Worm (Caenorhabditis elegans) whole organism, late embryonic: ENCODE measurements around the gene Y37H2A.18.

Source experiments
- C08G9.2 ChIP-seq: sonication (generic microtip); optimal IDR thresholded peaks from 2 replicates; lab custom pipeline; 2016; ENCODE audit warnings: mild to moderate bottlenecking, missing genetic modification characterization, moderate library complexity, missing compliant biosample characterization
- C38D4.7 ChIP-seq: fragments of 200-800 bp; sonication (Bioruptor generic); optimal IDR thresholded peaks from 2 replicates; lab custom pipeline; 2018; ENCODE audit warnings: mild to moderate bottlenecking, missing genetic modification characterization, moderate library complexity, missing compliant biosample characterization
- Y22D7AL.16 ChIP-seq: sonication (generic microtip); optimal IDR thresholded peaks from 2 replicates; lab custom pipeline; 2016; ENCODE audit warnings: missing genetic modification characterization, missing compliant biosample characterization
- ahr-1 ChIP-seq: sonication (generic microtip); optimal IDR thresholded peaks from 2 replicates; lab custom pipeline; 2016; ENCODE audit warnings: missing genetic modification characterization, missing compliant biosample characterization
- ceh-18 ChIP-seq: sonication (generic microtip); optimal IDR thresholded peaks from 2 replicates; lab custom pipeline; 2016; ENCODE audit warnings: missing genetic modification characterization, missing compliant biosample characterization
- ceh-19 ChIP-seq: fragments of 200-800 bp; sonication (Bioruptor generic); optimal IDR thresholded peaks from 2 replicates; lab custom pipeline; 2018; ENCODE audit warnings: mild to moderate bottlenecking, missing genetic modification characterization, missing compliant biosample characterization
- ceh-2 ChIP-seq: sonication (generic microtip); optimal IDR thresholded peaks from 2 replicates; lab custom pipeline; 2016; ENCODE audit warnings: missing genotype, missing genetic modification characterization, missing compliant biosample characterization
- ceh-24 ChIP-seq: sonication (generic microtip); optimal IDR thresholded peaks from 2 replicates; lab custom pipeline; 2016; ENCODE audit warnings: mild to moderate bottlenecking, missing genetic modification characterization, missing compliant biosample characterization
- ceh-30 ChIP-seq: fragments of 150-350 bp; optimal IDR thresholded peaks from 2 replicates; lab custom pipeline; 2014; ENCODE audit warnings: missing biosample characterization, missing genetic modification characterization
- ceh-45 ChIP-seq: fragments of 200-800 bp; sonication (Bioruptor generic); IDR thresholded peaks from 2 replicates; pipeline ENCODE4 v1.3.6; 2022; ENCODE audit warnings: missing genetic modification reagents, missing genetic modification characterization, missing compliant biosample characterization
- ceh-6 ChIP-seq: fragments of 200-800 bp; sonication (Bioruptor generic); optimal IDR thresholded peaks from 2 replicates; lab custom pipeline; 2018; ENCODE audit warnings: mild to moderate bottlenecking, missing genetic modification characterization, missing compliant biosample characterization
- ceh-9 ChIP-seq: sonication (generic microtip); optimal IDR thresholded peaks from 2 replicates; lab custom pipeline; 2016; ENCODE audit warnings: mild to moderate bottlenecking, missing genetic modification characterization, inconsistent platforms, missing compliant biosample characterization
- fax-1 ChIP-seq: sonication (generic microtip); optimal IDR thresholded peaks from 2 replicates; lab custom pipeline; 2016; ENCODE audit warnings: missing genotype, missing genetic modification characterization, missing compliant biosample characterization
- fkh-6 ChIP-seq: sonication (generic microtip); optimal IDR thresholded peaks from 2 replicates; lab custom pipeline; 2016; ENCODE audit warnings: missing genetic modification characterization, missing compliant biosample characterization
- hlh-15 ChIP-seq: sonication (generic microtip); optimal IDR thresholded peaks from 2 replicates; lab custom pipeline; 2016; ENCODE audit warnings: missing genetic modification characterization, missing compliant biosample characterization
- hlh-6 ChIP-seq: sonication (generic microtip); optimal IDR thresholded peaks from 2 replicates; lab custom pipeline; 2016; ENCODE audit warnings: missing genotype, missing genetic modification characterization, missing compliant biosample characterization
- hlh-8 ChIP-seq: sonication (generic microtip); optimal IDR thresholded peaks from 2 replicates; lab custom pipeline; 2016; ENCODE audit warnings: missing genotype, missing genetic modification characterization, missing compliant biosample characterization
- lim-6 ChIP-seq: sonication (generic microtip); optimal IDR thresholded peaks from 2 replicates; lab custom pipeline; 2016; ENCODE audit warnings: missing genetic modification characterization, missing compliant biosample characterization
- lin-11 ChIP-seq: fragments of 200-800 bp; sonication (Bioruptor generic); optimal IDR thresholded peaks from 2 replicates; lab custom pipeline; 2018; ENCODE audit warnings: mild to moderate bottlenecking, missing genetic modification characterization, missing compliant biosample characterization
- madf-2 ChIP-seq: sonication (generic microtip); optimal IDR thresholded peaks from 2 replicates; lab custom pipeline; 2017; ENCODE audit warnings: missing genetic modification characterization, missing compliant biosample characterization
- nfya-1 ChIP-seq: sonication (generic microtip); optimal IDR thresholded peaks from 2 replicates; lab custom pipeline; 2017; ENCODE audit warnings: missing genetic modification characterization, mild to moderate bottlenecking, missing compliant biosample characterization, antibody characterized with exemption, moderate library complexity
- npax-4 ChIP-seq: sonication (generic microtip); optimal IDR thresholded peaks from 2 replicates; lab custom pipeline; 2016; ENCODE audit warnings: missing genetic modification characterization, missing compliant biosample characterization
- pax-1 ChIP-seq: fragments of 150-350 bp; optimal IDR thresholded peaks from 2 replicates; lab custom pipeline; 2014; ENCODE audit warnings: missing biosample characterization, missing genetic modification characterization
- pha-2 ChIP-seq: sonication (generic microtip); optimal IDR thresholded peaks from 2 replicates; lab custom pipeline; 2017; ENCODE audit warnings: mild to moderate bottlenecking, missing genetic modification characterization, missing compliant biosample characterization
- pha-4 ChIP-seq: fragments of 150-350 bp; optimal IDR thresholded peaks from 2 replicates; lab custom pipeline; 2018; ENCODE audit warnings: missing biosample characterization, missing genetic modification reagents, missing genetic modification characterization
- pqm-1 ChIP-seq: sonication (generic microtip); optimal IDR thresholded peaks from 2 replicates; lab custom pipeline; 2016; ENCODE audit warnings: missing genetic modification characterization, missing compliant biosample characterization
- pros-1 ChIP-seq: fragments of 150-350 bp; optimal IDR thresholded peaks from 2 replicates; lab custom pipeline; 2014; ENCODE audit warnings: missing biosample characterization, missing genetic modification reagents, missing genetic modification characterization
- ref-2 ChIP-seq: sonication (generic microtip); optimal IDR thresholded peaks from 2 replicates; lab custom pipeline; 2016; ENCODE audit warnings: missing genetic modification characterization, missing compliant biosample characterization
- sdc-2 ChIP-seq: sonication (generic microtip); optimal IDR thresholded peaks from 2 replicates; lab custom pipeline; 2016; ENCODE audit warnings: missing genotype, missing genetic modification characterization, missing compliant biosample characterization
- tbx-2 ChIP-seq: sonication (generic microtip); optimal IDR thresholded peaks from 2 replicates; lab custom pipeline; 2016; ENCODE audit warnings: missing genetic modification characterization, missing compliant biosample characterization
- ttx-3 ChIP-seq: sonication (generic microtip); optimal IDR thresholded peaks from 2 replicates; lab custom pipeline; 2016; ENCODE audit warnings: missing genetic modification reagents, missing genetic modification characterization, missing compliant biosample characterization
- unc-55 ChIP-seq: sonication (generic microtip); optimal IDR thresholded peaks from 2 replicates; lab custom pipeline; 2017; ENCODE audit warnings: missing biosample characterization, missing genetic modification reagents, missing genetic modification characterization
- unc-86 ChIP-seq: sonication (generic microtip); optimal IDR thresholded peaks from 2 replicates; lab custom pipeline; 2016; ENCODE audit warnings: missing genetic modification characterization, missing compliant biosample characterization
- zip-5 ChIP-seq: sonication (generic microtip); optimal IDR thresholded peaks from 2 replicates; lab custom pipeline; 2016; ENCODE audit warnings: missing genetic modification characterization, missing compliant biosample characterization
- ztf-16 ChIP-seq: sonication (generic microtip); optimal IDR thresholded peaks from 2 replicates; lab custom pipeline; 2017; ENCODE audit warnings: missing genetic modification characterization, missing compliant biosample characterization

Y37H2A.18 gene

DNA sequence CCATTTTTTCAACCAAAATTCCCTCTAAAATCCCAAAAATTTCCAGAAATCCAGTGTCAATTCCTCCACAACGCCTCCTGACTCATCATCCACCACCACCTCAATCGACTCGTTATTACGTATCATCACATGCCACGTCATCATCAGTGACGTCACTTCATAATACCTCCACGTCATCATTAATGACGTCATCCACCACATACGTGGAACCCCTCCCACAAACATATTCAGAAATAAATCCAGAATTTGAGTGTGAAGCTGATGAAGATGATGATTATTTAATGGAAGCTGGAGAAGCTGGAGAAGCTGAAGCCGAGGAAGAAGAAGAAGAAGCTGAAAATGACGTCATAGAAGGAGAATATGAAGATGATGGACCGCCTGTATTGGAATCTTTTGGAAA lies 39.1 kb downstream of the Y37H2A.18 start:
- no peak for TF ChIP-seq C38D4.7 (GFP tag; lab: Kevin White, UChicago)
- TF ChIP-seq C08G9.2: no peak
- no peak for TF ChIP-seq fkh-6 (tag; lab: Kevin White, UChicago)
- TF ChIP-seq, all 69 proteins: peak for 0

DNA sequence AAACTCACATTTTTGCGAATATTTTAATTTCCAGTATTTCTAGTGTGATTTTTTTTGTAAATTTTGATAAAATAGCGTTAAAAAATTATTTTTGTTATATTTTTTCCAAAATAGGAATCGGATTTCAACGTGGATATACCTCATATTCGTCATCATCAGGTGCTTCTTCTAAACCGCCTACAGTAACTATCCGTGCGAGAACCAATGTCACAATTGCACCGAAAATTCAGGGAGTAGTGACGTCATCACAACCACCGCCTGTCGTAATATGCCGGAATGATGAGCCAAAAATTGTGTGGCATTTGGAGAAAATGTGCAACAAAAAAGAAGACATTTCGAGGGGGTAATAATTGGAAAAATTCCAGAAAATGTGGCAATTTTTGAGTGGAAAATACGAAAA lies 41.9 kb downstream of the Y37H2A.18 start:
- no peak for TF ChIP-seq ceh-2 (tag; lab: Kevin White, UChicago)
- no peak for TF ChIP-seq pha-2 (tag; lab: Kevin White, UChicago)
- no peak for TF ChIP-seq pqm-1
- TF ChIP-seq ttx-3 (tag; lab: Kevin White, UChicago): no peak
- no peak for TF ChIP-seq fax-1 (tag; lab: Kevin White, UChicago)
- no peak for TF ChIP-seq lin-11
- TF ChIP-seq ztf-16 (tag; lab: Kevin White, UChicago): no peak
- TF ChIP-seq pros-1 (tag; lab: Kevin White, UChicago): no peak
- no peak for TF ChIP-seq ceh-19 (GFP tag; lab: Kevin White, UChicago)
- TF ChIP-seq hlh-6 (tag; lab: Kevin White, UChicago): no peak
- TF ChIP-seq lim-6 (tag; lab: Kevin White, UChicago): no peak
- no peak for TF ChIP-seq hlh-8 (tag; lab: Kevin White, UChicago)
- no peak for TF ChIP-seq pax-1 (tag; lab: Kevin White, UChicago)
- TF ChIP-seq ref-2 (tag; lab: Kevin White, UChicago): no peak

DNA sequence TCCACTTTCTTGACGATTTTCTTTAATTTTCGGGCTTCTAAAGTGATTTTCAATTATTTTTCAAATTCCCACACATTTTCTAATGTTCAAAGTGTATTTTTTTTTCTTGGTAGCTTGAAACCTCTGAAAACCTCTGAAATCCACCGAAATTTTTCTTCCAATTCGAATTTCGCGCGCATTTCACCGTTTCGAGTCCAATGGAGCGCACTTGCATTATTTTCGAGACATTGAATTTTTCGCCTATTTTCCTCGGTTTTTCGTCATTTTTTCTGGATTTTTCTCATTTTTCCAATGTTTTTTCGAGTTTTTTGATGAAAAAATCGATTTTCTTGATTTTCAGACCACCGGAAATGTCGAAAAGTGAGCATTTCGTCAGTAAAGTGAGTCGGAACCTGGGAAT lies 46.3 kb downstream of the Y37H2A.18 start, which contains the start of gene slr-2:
TSS of gene slr-2 (plus strand) at position 341 of the 400 bp plus-strand sequence.
- TF ChIP-seq nfya-1 (tag; lab: Kevin White, UChicago): peak; percentile 41
- TF ChIP-seq zip-5 (tag; lab: Kevin White, UChicago): no peak
- TF ChIP-seq, all 69 proteins: peak for 1

DNA sequence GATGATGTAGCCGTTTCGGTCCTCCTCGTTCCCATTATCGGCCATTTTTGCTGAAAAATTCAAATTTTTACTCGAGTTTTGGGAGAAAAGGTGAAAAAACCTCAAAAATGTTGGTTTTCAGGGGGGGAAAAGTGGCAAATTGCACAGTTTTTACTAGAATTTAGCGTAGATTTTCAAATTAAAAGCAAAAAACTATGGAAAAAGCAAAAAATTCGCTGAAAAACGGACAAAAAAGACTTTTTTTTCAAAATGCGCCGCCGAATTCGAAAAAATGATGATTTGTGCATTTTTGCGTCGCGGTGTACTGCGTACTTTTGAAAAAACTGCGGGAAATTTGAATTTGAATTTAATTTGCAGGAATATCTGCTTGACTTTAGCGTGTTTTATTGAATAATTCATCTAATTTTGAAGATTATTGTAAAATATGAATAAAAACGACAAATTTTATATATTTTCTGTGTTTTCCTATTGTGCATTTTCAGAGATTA lies 46.9 kb downstream of the Y37H2A.18 start, which contains the start of gene Y59A8B.12:
TSS of gene Y59A8B.12 (minus strand) at position 51 of the 488 bp plus-strand sequence.
- TF ChIP-seq lim-6 (tag; lab: Kevin White, UChicago): no peak
- no peak for TF ChIP-seq fax-1 (tag; lab: Kevin White, UChicago)
- TF ChIP-seq pha-4: no peak
- no peak for TF ChIP-seq npax-4
- no peak for TF ChIP-seq ceh-9 (tag; lab: Kevin White, UChicago)
- no peak for TF ChIP-seq ceh-18
- TF ChIP-seq tbx-2 (tag; lab: Kevin White, UChicago): no peak
- TF ChIP-seq hlh-8 (tag; lab: Kevin White, UChicago): no peak
- no peak for TF ChIP-seq madf-2 (tag; lab: Kevin White, UChicago)
- no peak for TF ChIP-seq ztf-16 (tag; lab: Kevin White, UChicago)
- TF ChIP-seq ceh-2 (tag; lab: Kevin White, UChicago): no peak
- TF ChIP-seq sdc-2 (tag; lab: Kevin White, UChicago): no peak
- no peak for TF ChIP-seq unc-86
- TF ChIP-seq, all 69 proteins: peak for 0

DNA sequence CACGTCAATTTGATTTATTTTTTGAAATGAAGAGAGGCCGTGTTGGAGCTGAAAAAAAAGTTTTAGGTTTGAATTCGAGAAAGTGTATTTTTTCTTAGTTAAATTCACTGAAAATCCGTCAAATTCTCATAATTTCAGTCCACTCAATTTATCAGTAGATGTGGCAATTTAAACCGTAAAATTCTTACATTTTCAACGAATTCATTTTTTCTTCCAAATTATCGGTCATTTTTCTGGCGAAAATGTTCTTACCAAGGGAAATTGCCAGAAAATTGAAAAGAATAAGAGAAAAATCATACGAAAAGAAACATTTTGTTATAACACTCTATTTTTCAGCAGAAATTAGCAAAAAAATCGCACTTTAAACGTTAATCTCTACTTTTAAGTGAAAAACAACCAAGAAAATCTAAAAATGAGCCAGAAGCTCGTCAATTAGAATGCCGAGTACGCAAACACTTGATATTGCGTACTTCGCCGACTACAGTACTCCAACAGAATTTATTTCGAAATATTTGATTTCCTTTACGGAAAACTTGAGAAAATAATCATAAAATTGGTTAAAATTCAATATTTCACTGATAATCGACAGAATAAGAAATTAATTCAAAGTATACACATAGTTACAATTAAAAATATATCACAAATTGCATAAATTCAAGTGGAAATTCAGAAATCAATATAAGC lies 47.8 kb downstream of the Y37H2A.18 start, which contains the start of gene fbxa-106:
TSS of gene fbxa-106 (minus strand) at position 51 of the 684 bp plus-strand sequence.
- TF ChIP-seq unc-55 (GFP tag; lab: Kevin White, UChicago) (no peak), ceh-45 (no peak), C08G9.2 (no peak), ahr-1 (tag; lab: Kevin White, UChicago) (no peak), sdc-2 (tag; lab: Kevin White, UChicago) (no peak), pax-1 (tag; lab: Kevin White, UChicago) (no peak), fkh-6 (tag; lab: Kevin White, UChicago) (no peak), ceh-6 (GFP tag; lab: Kevin White, UChicago) (no peak), hlh-15 (no peak), ceh-30 (tag; lab: Kevin White, UChicago) (no peak), ceh-18 (no peak), ceh-24 (tag; lab: Kevin White, UChicago) (no peak), Y22D7AL.16 (tag; lab: Kevin White, UChicago) (no peak)
